Worm (Caenorhabditis elegans) whole organism, mixed stage, embryonic: ENCODE results near the gene Y42G9A.1.

Source experiments
- M03D4.4 ChIP-seq: sonication (generic microtip); optimal IDR thresholded peaks from 2 replicates; lab custom pipeline; 2017; ENCODE audit warnings: mild to moderate bottlenecking, missing genetic modification characterization, missing compliant biosample characterization
- bed-3 ChIP-seq: fragments of 200-800 bp; sonication (Bioruptor generic); optimal IDR thresholded peaks from 3 replicates; lab custom pipeline; 2018; ENCODE audit warnings: mild to moderate bottlenecking, missing genetic modification characterization, moderate library complexity, missing compliant biosample characterization
- blmp-1 ChIP-seq: fragments of 150-350 bp; optimal IDR thresholded peaks from 2 replicates; lab custom pipeline; 2014; ENCODE audit warnings: missing biosample characterization, missing genetic modification characterization
- ceh-39 ChIP-seq: fragments of 150-350 bp; optimal IDR thresholded peaks from 2 replicates; lab custom pipeline; 2014; ENCODE audit warnings: missing biosample characterization, missing genetic modification characterization
- ceh-43 ChIP-seq: fragments of 200-800 bp; sonication (Bioruptor generic); optimal IDR thresholded peaks from 2 replicates; lab custom pipeline; 2018; ENCODE audit warnings: mild to moderate bottlenecking, missing genetic modification characterization, moderate library complexity, missing compliant biosample characterization
- ceh-83 ChIP-seq: fragments of 200-800 bp; sonication (Bioruptor generic); optimal IDR thresholded peaks from 2 replicates; lab custom pipeline; 2018; ENCODE audit warnings: mild to moderate bottlenecking, missing genetic modification characterization, missing compliant biosample characterization
- ces-1 ChIP-seq: fragments of 150-350 bp; optimal IDR thresholded peaks from 2 replicates; lab custom pipeline; 2014; ENCODE audit warnings: missing biosample characterization, missing genetic modification reagents, missing genetic modification characterization
- cnd-1 ChIP-seq: fragments of 200-800 bp; sonication (Bioruptor generic); optimal IDR thresholded peaks from 2 replicates; lab custom pipeline; 2018; ENCODE audit warnings: mild to moderate bottlenecking, missing genetic modification characterization, missing compliant biosample characterization
- drap-1 ChIP-seq: fragments of 200-800 bp; sonication (Bioruptor generic); optimal IDR thresholded peaks from 3 replicates; lab custom pipeline; 2018; ENCODE audit warnings: mild to moderate bottlenecking, missing genetic modification characterization, missing compliant biosample characterization
- elt-1 ChIP-seq: sonication (generic microtip); optimal IDR thresholded peaks from 2 replicates; lab custom pipeline; 2017; ENCODE audit warnings: missing genetic modification characterization, mild to moderate bottlenecking, missing compliant biosample characterization, antibody characterized with exemption, moderate library complexity, borderline replicate concordance; ENCODE audit not compliant: insufficient read depth
- flh-1 ChIP-seq: fragments of 200-800 bp; sonication (Bioruptor generic); optimal IDR thresholded peaks from 2 replicates; lab custom pipeline; 2018; ENCODE audit warnings: mild to moderate bottlenecking, missing genetic modification characterization, moderate library complexity, missing compliant biosample characterization
- ham-2 ChIP-seq: fragments of 200-800 bp; sonication (Bioruptor generic); optimal IDR thresholded peaks from 2 replicates; lab custom pipeline; 2018; ENCODE audit warnings: mild to moderate bottlenecking, missing genetic modification characterization, missing compliant biosample characterization
- hlh-1 ChIP-seq: fragments of 150-350 bp; optimal IDR thresholded peaks from 2 replicates; lab custom pipeline; 2014; ENCODE audit warnings: missing biosample characterization, missing genetic modification reagents, missing genetic modification characterization
- lin-32 ChIP-seq: fragments of 200-800 bp; sonication (Bioruptor generic); optimal IDR thresholded peaks from 2 replicates; lab custom pipeline; 2018; ENCODE audit warnings: mild to moderate bottlenecking, missing genetic modification characterization, missing compliant biosample characterization
- lsy-2 ChIP-seq: fragments of 150-350 bp; optimal IDR thresholded peaks from 2 replicates; lab custom pipeline; 2014; ENCODE audit warnings: missing biosample characterization, missing genetic modification characterization
- mep-1 ChIP-seq: fragments of 150-350 bp; optimal IDR thresholded peaks from 2 replicates; lab custom pipeline; 2017; ENCODE audit warnings: missing biosample characterization, missing genetic modification reagents, missing genetic modification characterization, inconsistent platforms
- mls-2 ChIP-seq: sonication (generic microtip); optimal IDR thresholded peaks from 2 replicates; lab custom pipeline; 2016; ENCODE audit warnings: mild to moderate bottlenecking, missing genetic modification characterization, moderate library complexity, missing compliant biosample characterization
- nhr-12 ChIP-seq: fragments of 150-350 bp; optimal IDR thresholded peaks from 2 replicates; lab custom pipeline; 2014; ENCODE audit warnings: missing biosample characterization, missing genetic modification characterization
- nhr-2 ChIP-seq: fragments of 150-350 bp; optimal IDR thresholded peaks from 2 replicates; lab custom pipeline; 2014; ENCODE audit warnings: missing biosample characterization, missing genetic modification characterization
- nhr-237 ChIP-seq: fragments of 150-350 bp; optimal IDR thresholded peaks from 2 replicates; lab custom pipeline; 2014; ENCODE audit warnings: missing biosample characterization, missing genetic modification characterization
- nhr-28 ChIP-seq: fragments of 150-350 bp; optimal IDR thresholded peaks from 2 replicates; lab custom pipeline; 2014; ENCODE audit warnings: missing biosample characterization, missing genetic modification characterization
- pha-4 ChIP-seq: fragments of 150-350 bp; optimal IDR thresholded peaks from 2 replicates; lab custom pipeline; 2018; ENCODE audit warnings: missing biosample characterization, missing genetic modification reagents, missing genetic modification characterization
- snpc-4 ChIP-seq: fragments of 150-350 bp; optimal IDR thresholded peaks from 2 replicates; lab custom pipeline; 2014; ENCODE audit warnings: missing biosample characterization, missing genetic modification characterization
- tbx-8 ChIP-seq: fragments of 200-800 bp; sonication (Bioruptor generic); optimal IDR thresholded peaks from 2 replicates; lab custom pipeline; 2018; ENCODE audit warnings: mild to moderate bottlenecking, missing genetic modification characterization, moderate library complexity, missing compliant biosample characterization
- unc-120 ChIP-seq: sonication (generic microtip); optimal IDR thresholded peaks from 2 replicates; lab custom pipeline; 2017; ENCODE audit warnings: missing genetic modification characterization, missing compliant biosample characterization; ENCODE audit not compliant: poor library complexity, severe bottlenecking
- unc-39 ChIP-seq: fragments of 150-350 bp; optimal IDR thresholded peaks from 2 replicates; lab custom pipeline; 2014; ENCODE audit warnings: missing biosample characterization, missing genetic modification characterization
- unc-62 ChIP-seq: fragments of 150-350 bp; optimal IDR thresholded peaks from 2 replicates; lab custom pipeline; 2014; ENCODE audit warnings: missing biosample characterization, missing genetic modification reagents, missing genetic modification characterization
- zip-8 ChIP-seq: fragments of 150-350 bp; optimal IDR thresholded peaks from 2 replicates; lab custom pipeline; 2014; ENCODE audit warnings: missing biosample characterization, missing genetic modification characterization
- ztf-11 ChIP-seq: fragments of 150-350 bp; optimal IDR thresholded peaks from 2 replicates; lab custom pipeline; 2014; ENCODE audit warnings: missing biosample characterization, missing genetic modification characterization

The Y42G9A.1 gene

ce11 chrIII:6116281-6116886 lies 33.4 kb upstream of the Y42G9A.1 start, which contains the start of gene nmt-1:
Gene nmt-1, minus strand, starts transcription at chrIII:6116331.
- TF ChIP-seq snpc-4 (tag; lab: Kevin White, UChicago) (no peak), mep-1 (peak; percentile 19), ces-1 (GFP tag; lab: Kevin White, UChicago) (peak; percentile 73), lsy-2 (tag; lab: Kevin White, UChicago) (peak; percentile 53)

- TF ChIP-seq hlh-1 (tag; lab: Kevin White, UChicago): no peak
- no peak for TF ChIP-seq drap-1 (GFP tag; lab: Kevin White, UChicago)
- TF ChIP-seq ces-1 (GFP tag; lab: Kevin White, UChicago): no peak
- no peak for TF ChIP-seq unc-120
- TF ChIP-seq ceh-43 (GFP tag; lab: Kevin White, UChicago): no peak
- no peak for TF ChIP-seq unc-62
- no peak for TF ChIP-seq tbx-8 (GFP tag; lab: Kevin White, UChicago)
- no peak for TF ChIP-seq lin-32
- TF ChIP-seq ceh-83 (GFP tag; lab: Kevin White, UChicago): no peak
- no peak for TF ChIP-seq nhr-2
- TF ChIP-seq, all 35 proteins: peak for 0
Measured at ce11 chrIII:6116981-6117380, 32.8 kb upstream of the Y42G9A.1 start.

- no peak for TF ChIP-seq M03D4.4
- TF ChIP-seq ham-2 (GFP tag; lab: Kevin White, UChicago): no peak
- TF ChIP-seq pha-4 (tag; lab: Kevin White, UChicago): no peak
- TF ChIP-seq hlh-1 (tag; lab: Kevin White, UChicago): no peak
- no peak for TF ChIP-seq bed-3 (GFP tag; lab: Kevin White, UChicago)
- TF ChIP-seq lin-32: no peak
- TF ChIP-seq unc-120: no peak
- TF ChIP-seq tbx-8 (GFP tag; lab: Kevin White, UChicago): no peak
- no peak for TF ChIP-seq ztf-11 (tag; lab: Kevin White, UChicago)
- TF ChIP-seq snpc-4 (tag; lab: Kevin White, UChicago): no peak
- TF ChIP-seq unc-39 (tag; lab: Kevin White, UChicago): no peak
- no peak for TF ChIP-seq nhr-2
- TF ChIP-seq blmp-1 (tag; lab: Kevin White, UChicago): no peak
Measured at ce11 chrIII:6118320-6118719, 31.4 kb upstream of the Y42G9A.1 start, which contains the start of gene kin-18. Gene kin-18, plus strand, starts transcription at chrIII:6118620.

ce11 chrIII:6120990-6121389 lies 28.8 kb upstream of the Y42G9A.1 start:
- TF ChIP-seq ceh-43 (GFP tag; lab: Kevin White, UChicago): no peak
- TF ChIP-seq mep-1: no peak
- TF ChIP-seq ceh-39 (tag; lab: Kevin White, UChicago): no peak
- no peak for TF ChIP-seq nhr-237
- TF ChIP-seq nhr-28: no peak
- TF ChIP-seq mls-2 (tag; lab: Kevin White, UChicago): no peak
- TF ChIP-seq tbx-8 (GFP tag; lab: Kevin White, UChicago): no peak
- TF ChIP-seq lsy-2 (tag; lab: Kevin White, UChicago): no peak
- TF ChIP-seq zip-8 (tag; lab: Kevin White, UChicago): no peak
- TF ChIP-seq snpc-4 (tag; lab: Kevin White, UChicago): no peak
- no peak for TF ChIP-seq cnd-1 (tag; lab: Kevin White, UChicago)

ce11 chrIII:6123647-6124046 lies 26.1 kb upstream of the Y42G9A.1 start:
- TF ChIP-seq M03D4.4 (no peak), elt-1 (tag; lab: Kevin White, UChicago) (no peak), unc-120 (peak; percentile 1), pha-4 (tag; lab: Kevin White, UChicago) (no peak), snpc-4 (tag; lab: Kevin White, UChicago) (no peak)

- no peak for TF ChIP-seq drap-1 (GFP tag; lab: Kevin White, UChicago)
- TF ChIP-seq flh-1: no peak
- no peak for TF ChIP-seq nhr-12 (tag; lab: Kevin White, UChicago)
- TF ChIP-seq elt-1 (tag; lab: Kevin White, UChicago): peak; percentile 91
- TF ChIP-seq unc-62: no peak
Measured at ce11 chrIII:6132068-6132467, 17.7 kb upstream of the Y42G9A.1 start.
